Fruit fly (Drosophila melanogaster) whole organism, embryonic: ENCODE results near the gene Ir75d.

Experiments used
- Aef1 ChIP-seq: fragments of 200-800 bp; sonication (Bioruptor generic); IDR thresholded peaks from 3 replicates; pipeline ENCODE4 v1.3.6; 2022; ENCODE audit warnings: missing biosample characterization, missing genetic modification characterization
- Atf6 ChIP-seq: fragments of 200-800 bp; sonication (Bioruptor generic); IDR thresholded peaks from 2 replicates; pipeline ENCODE4 v1.3.6; 2022; ENCODE audit warnings: missing biosample characterization, missing genetic modification characterization
- B-H1 ChIP-seq: fragments of 200-800 bp; sonication (Bioruptor generic); IDR thresholded peaks from 3 replicates; pipeline ENCODE4 v1.3.6; 2022; ENCODE audit warnings: missing biosample characterization, missing genetic modification characterization
- CG10543 ChIP-seq: fragments of 200-800 bp; sonication (Bioruptor generic); optimal IDR thresholded peaks from 3 replicates; lab custom pipeline; 2017; ENCODE audit warnings: missing biosample characterization, mild to moderate bottlenecking, missing genetic modification characterization, moderate library complexity
- CG11093 ChIP-seq: fragments of 200-800 bp; sonication (Bioruptor generic); IDR thresholded peaks from 3 replicates; pipeline ENCODE4 v1.3.6; 2022; ENCODE audit warnings: missing biosample characterization, missing genetic modification characterization
- CG12942 ChIP-seq: fragments of 200-800 bp; sonication (Bioruptor generic); optimal IDR thresholded peaks from 3 replicates; lab custom pipeline; 2016; ENCODE audit warnings: missing biosample characterization, missing genetic modification characterization
- CG13624 ChIP-seq: fragments of 200-800 bp; sonication (Bioruptor generic); optimal IDR thresholded peaks from 2 replicates; lab custom pipeline; 2016; ENCODE audit warnings: missing biosample characterization, missing genetic modification characterization
- CG14014 ChIP-seq: fragments of 200-800 bp; sonication (Bioruptor generic); IDR thresholded peaks from 2 replicates; pipeline ENCODE4 v1.3.6; 2022; ENCODE audit warnings: missing biosample characterization, missing genetic modification characterization
- CG17359 ChIP-seq: fragments of 200-800 bp; sonication (Bioruptor generic); optimal IDR thresholded peaks from 3 replicates; lab custom pipeline; 2018; ENCODE audit warnings: missing biosample characterization, mild to moderate bottlenecking, missing genetic modification characterization, moderate library complexity
- CG17612 ChIP-seq: fragments of 200-800 bp; sonication (Bioruptor generic); IDR thresholded peaks from 2 replicates; pipeline ENCODE4 v1.3.6; 2022; ENCODE audit warnings: missing biosample characterization, missing genetic modification characterization
- CG18262 ChIP-seq: fragments of 200-800 bp; optimal IDR thresholded peaks from 3 replicates; lab custom pipeline; 2019; ENCODE audit warnings: missing biosample characterization, mild to moderate bottlenecking, missing genetic modification characterization, moderate library complexity
- CG18599 ChIP-seq: fragments of 200-800 bp; sonication (Bioruptor generic); optimal IDR thresholded peaks from 3 replicates; lab custom pipeline; 2017; ENCODE audit warnings: missing biosample characterization, missing genetic modification characterization, mild to moderate bottlenecking, moderate library complexity, missing genetic modification reagents
- CG2199 ChIP-seq: fragments of 200-800 bp; sonication (Bioruptor generic); IDR thresholded peaks from 3 replicates; pipeline ENCODE4 v1.3.6; 2022; ENCODE audit warnings: missing biosample characterization, missing genetic modification characterization
- CG32772 ChIP-seq: fragments of 200-800 bp; sonication (Bioruptor generic); IDR thresholded peaks from 2 replicates; pipeline ENCODE4 v1.3.6; 2022; ENCODE audit warnings: missing biosample characterization, missing genetic modification characterization
- CG34422 ChIP-seq: fragments of 200-800 bp; sonication (Bioruptor generic); IDR thresholded peaks from 3 replicates; pipeline ENCODE4 v1.3.6; 2022; ENCODE audit warnings: missing biosample characterization, missing genetic modification characterization
- CG3838 ChIP-seq: fragments of 200-800 bp; sonication (Bioruptor generic); optimal IDR thresholded peaks from 3 replicates; lab custom pipeline; 2016; ENCODE audit warnings: missing biosample characterization, missing genetic modification characterization
- CG4360 ChIP-seq: fragments of 200-800 bp; sonication (Bioruptor generic); IDR thresholded peaks from 2 replicates; pipeline ENCODE4 v1.3.6; 2022; ENCODE audit warnings: missing biosample characterization, missing genetic modification characterization
- CG4424 ChIP-seq: fragments of 200-800 bp; sonication (Bioruptor generic); optimal IDR thresholded peaks from 3 replicates; lab custom pipeline; 2016; ENCODE audit warnings: missing biosample characterization, missing genetic modification characterization
- CG6254 ChIP-seq: fragments of 200-800 bp; sonication (Bioruptor generic); optimal IDR thresholded peaks from 3 replicates; lab custom pipeline; 2017; ENCODE audit warnings: mild to moderate bottlenecking, missing biosample characterization, missing genetic modification reagents, missing genetic modification characterization
- CG7357 ChIP-seq: fragments of 200-800 bp; sonication (Bioruptor generic); IDR thresholded peaks from 3 replicates; pipeline ENCODE4 v1.3.6; 2022; ENCODE audit warnings: missing biosample characterization, missing genetic modification characterization
- CG8290 ChIP-seq, 3 experiments: fragments of 200-800 bp; sonication (Bioruptor generic); optimal IDR thresholded peaks; 2 replicates each; lab custom pipeline; 2016 to 2019; ENCODE audit warnings: missing biosample characterization in 3 of 3, missing genetic modification characterization in 3 of 3, mild to moderate bottlenecking in 2 of 3, moderate library complexity in 1 of 3
- Camta ChIP-seq: fragments of 200-800 bp; sonication (Bioruptor generic); optimal IDR thresholded peaks from 2 replicates; lab custom pipeline; 2016; ENCODE audit warnings: missing biosample characterization, missing genetic modification characterization
- D19B ChIP-seq: fragments of 200-800 bp; sonication (Bioruptor generic); optimal IDR thresholded peaks from 2 replicates; lab custom pipeline; 2017; ENCODE audit warnings: missing biosample characterization, mild to moderate bottlenecking, missing genetic modification characterization
- Doc3 ChIP-seq: fragments of 200-800 bp; sonication (Bioruptor generic); IDR thresholded peaks from 3 replicates; pipeline ENCODE4 v1.3.6; 2022; ENCODE audit warnings: missing biosample characterization, missing genetic modification characterization; ENCODE audit not compliant: partially characterized antibody
- Hr78 ChIP-seq, 2 experiments: fragments of 200-800 bp in 1 of 2; fragments of >200 bp in 1 of 2; sonication (Bioruptor generic) in 1 of 2; optimal IDR thresholded peaks; 2 replicates each; lab custom pipeline; 2017 to 2019; ENCODE audit warnings: missing biosample characterization in 2 of 2, missing genetic modification characterization in 2 of 2, mild to moderate bottlenecking in 1 of 2, moderate library complexity in 1 of 2
- Kr ChIP-seq: fragments of 200-800 bp; sonication (Bioruptor generic); optimal IDR thresholded peaks from 2 replicates; lab custom pipeline; 2017; ENCODE audit warnings: missing biosample characterization, mild to moderate bottlenecking, missing genetic modification characterization
- Max ChIP-seq: fragments of 200-800 bp; sonication (Bioruptor generic); optimal IDR thresholded peaks from 2 replicates; lab custom pipeline; 2016; ENCODE audit warnings: missing biosample characterization, mild to moderate bottlenecking, missing genetic modification characterization
- Myb ChIP-seq: fragments of 200-800 bp; sonication (Bioruptor generic); optimal IDR thresholded peaks from 2 replicates; lab custom pipeline; 2016; ENCODE audit warnings: missing biosample characterization, missing genetic modification characterization
- Neu2 ChIP-seq: fragments of 200-800 bp; sonication (Bioruptor generic); optimal IDR thresholded peaks from 3 replicates; lab custom pipeline; 2016; ENCODE audit warnings: missing biosample characterization, missing genetic modification characterization, borderline replicate concordance
- Opbp ChIP-seq: fragments of 200-800 bp; sonication (Bioruptor generic); IDR thresholded peaks from 3 replicates; pipeline ENCODE4 v1.3.6; 2022; ENCODE audit warnings: missing biosample characterization, missing genetic modification characterization; ENCODE audit not compliant: partially characterized antibody
- Ssrp ChIP-seq: fragments of 200-800 bp; sonication (Bioruptor generic); optimal IDR thresholded peaks from 2 replicates; lab custom pipeline; 2018; ENCODE audit warnings: missing biosample characterization, mild to moderate bottlenecking, missing genetic modification characterization, moderate library complexity
- Vsx1 ChIP-seq: fragments of 200-800 bp; sonication (Bioruptor generic); optimal IDR thresholded peaks from 2 replicates; lab custom pipeline; 2017; ENCODE audit warnings: missing biosample characterization, mild to moderate bottlenecking, missing genetic modification characterization, missing genetic modification reagents
- ab ChIP-seq: fragments of 200-800 bp; sonication (Bioruptor generic); optimal IDR thresholded peaks from 2 replicates; lab custom pipeline; 2016; ENCODE audit warnings: missing biosample characterization, missing genetic modification characterization
- abd-A ChIP-seq: fragments of 200-800 bp; sonication (Bioruptor generic); optimal IDR thresholded peaks from 3 replicates; lab custom pipeline; 2019; ENCODE audit warnings: missing biosample characterization, mild to moderate bottlenecking, missing genetic modification characterization, moderate library complexity
- ac ChIP-seq: fragments of 200-800 bp; sonication (Bioruptor generic); optimal IDR thresholded peaks from 3 replicates; lab custom pipeline; 2017; ENCODE audit warnings: missing biosample characterization, mild to moderate bottlenecking, missing genetic modification characterization
- cato ChIP-seq: fragments of 200-800 bp; sonication (Bioruptor generic); optimal IDR thresholded peaks from 2 replicates; lab custom pipeline; 2016; ENCODE audit warnings: missing biosample characterization, missing genetic modification characterization, borderline replicate concordance
- crc ChIP-seq: fragments of 200-800 bp; sonication (Bioruptor generic); optimal IDR thresholded peaks from 2 replicates; lab custom pipeline; 2016; ENCODE audit warnings: missing biosample characterization, missing genetic modification characterization
- exex ChIP-seq: fragments of 200-800 bp; sonication (Bioruptor generic); optimal IDR thresholded peaks from 4 replicates; lab custom pipeline; 2018; ENCODE audit warnings: missing biosample characterization, mild to moderate bottlenecking, missing genetic modification characterization, moderate library complexity
- hbn ChIP-seq: fragments of 200-800 bp; sonication (Bioruptor generic); IDR thresholded peaks from 2 replicates; pipeline ENCODE4 v1.3.6; 2022; ENCODE audit warnings: missing biosample characterization, missing genetic modification characterization; ENCODE audit not compliant: partially characterized antibody
- jigr1 ChIP-seq: fragments of 200-800 bp; sonication (Bioruptor generic); IDR thresholded peaks from 3 replicates; pipeline ENCODE4 v1.3.6; 2022; ENCODE audit warnings: missing biosample characterization, missing genetic modification characterization
- ken ChIP-seq: fragments of 200-800 bp; sonication (Bioruptor generic); IDR thresholded peaks from 3 replicates; pipeline ENCODE4 v1.3.6; 2022; ENCODE audit warnings: missing biosample characterization, missing genetic modification characterization
- lov ChIP-seq, 2 experiments: fragments of 200-800 bp in 1 of 2; fragments of >200 bp in 1 of 2; sonication (Bioruptor generic) in 1 of 2; IDR thresholded peaks in 1 of 2; optimal IDR thresholded peaks in 1 of 2; 2 replicates in 1 of 2; 3 replicates in 1 of 2; pipeline versions ENCODE4 v1.3.6 to Lab custom; 2017 to 2022; ENCODE audit warnings: missing biosample characterization in 1 of 2, missing genetic modification characterization in 1 of 2
- luna ChIP-seq: fragments of 200-800 bp; sonication (Bioruptor generic); optimal IDR thresholded peaks from 2 replicates; lab custom pipeline; 2016; ENCODE audit warnings: missing biosample characterization, missing genetic modification characterization
- pfk ChIP-seq: fragments of 200-800 bp; sonication (Bioruptor generic); optimal IDR thresholded peaks from 2 replicates; lab custom pipeline; 2018; ENCODE audit warnings: missing biosample characterization, mild to moderate bottlenecking, missing genetic modification characterization, moderate library complexity
- sob ChIP-seq: fragments of 200-800 bp; sonication (Bioruptor generic); IDR thresholded peaks from 2 replicates; pipeline ENCODE4 v1.3.6; 2022; ENCODE audit warnings: missing biosample characterization, missing genetic modification characterization
- sqz ChIP-seq: fragments of 200-800 bp; sonication (Bioruptor generic); optimal IDR thresholded peaks from 3 replicates; lab custom pipeline; 2018; ENCODE audit warnings: missing biosample characterization, mild to moderate bottlenecking, missing genetic modification characterization
- ssp ChIP-seq: fragments of 200-800 bp; sonication (Bioruptor generic); IDR thresholded peaks from 2 replicates; pipeline ENCODE4 v1.3.6; 2022; ENCODE audit warnings: missing biosample characterization, missing genetic modification characterization
- wor ChIP-seq: fragments of 200-800 bp; sonication (Bioruptor generic); IDR thresholded peaks from 2 replicates; pipeline ENCODE4 v1.3.6; 2022; ENCODE audit warnings: missing biosample characterization, missing genetic modification characterization

The Ir75d gene

DNA sequence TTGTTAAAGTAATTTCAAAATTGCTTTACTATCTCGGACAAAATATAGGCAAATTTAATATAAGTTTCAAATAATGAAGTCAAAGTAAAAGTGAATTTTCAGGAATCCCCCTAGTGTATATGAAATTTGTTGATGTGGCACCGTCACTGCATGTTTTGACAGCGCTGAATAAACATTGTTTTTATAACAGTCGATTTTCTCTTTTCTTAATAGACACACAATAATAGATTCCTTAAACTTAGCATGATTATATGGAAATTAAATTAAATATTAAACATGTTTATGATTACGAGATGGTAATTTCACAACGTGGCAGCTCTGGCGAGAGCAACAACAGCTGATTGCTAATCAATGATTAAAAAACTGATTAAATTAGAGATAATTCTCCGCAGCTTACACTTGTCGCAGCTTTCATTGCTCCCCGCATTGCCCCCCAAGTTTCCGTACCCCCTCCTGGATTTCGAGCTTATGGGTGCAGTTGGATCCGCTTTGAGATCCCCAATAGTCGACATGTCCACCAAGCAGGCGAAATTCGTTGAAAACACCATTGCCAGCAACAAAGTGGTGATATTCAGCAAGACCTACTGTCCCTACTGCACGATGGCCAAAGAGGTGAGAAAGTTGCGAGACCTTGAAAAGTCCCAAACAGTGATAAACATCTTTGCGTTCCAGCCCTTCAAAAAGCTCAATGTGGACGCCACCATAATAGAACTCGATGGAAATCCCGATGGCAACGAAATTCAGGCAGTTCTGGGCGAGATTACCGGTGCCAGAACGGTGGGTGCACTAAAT lies 41.8 kb downstream of the Ir75d start, which contains the start of gene Grx1 (continued):
- peak; percentile 40 for TF ChIP-seq Ssrp (tag; lab: Kevin White, UChicago)
- TF ChIP-seq CG14014 (GFP tag; lab: Robert Waterston, UW), result no peak
- TF ChIP-seq exex, result peak; percentile 58
- no peak for TF ChIP-seq CG34422 (GFP tag; lab: Robert Waterston, UW)
- TF ChIP-seq CG13624, result peak; percentile 58
- peak; percentile 52 for TF ChIP-seq CG18599
- peak; percentile 61 for TF ChIP-seq CG18262 (tag; lab: Kevin White, UChicago)
- TF ChIP-seq pfk, result no peak
- no peak for TF ChIP-seq CG12942 (GFP tag; lab: Kevin White, UChicago)
- TF ChIP-seq B-H1 (GFP tag; lab: Robert Waterston, UW), result no peak
- TF ChIP-seq CG11093, result no peak
- TF ChIP-seq cato (GFP tag; lab: Kevin White, UChicago), result no peak
- TF ChIP-seq CG32772, result no peak
- no peak for TF ChIP-seq luna (GFP tag; lab: Kevin White, UChicago)
- TF ChIP-seq CG4360, result no peak
- no peak for TF ChIP-seq ac (GFP tag; lab: Kevin White, UChicago)
- TF ChIP-seq Doc3 (GFP tag; lab: Robert Waterston, UW), result no peak
- TF ChIP-seq Camta (GFP tag; lab: Kevin White, UChicago), result peak; percentile 21
- no peak for TF ChIP-seq Hr78 (GFP tag; optimal IDR thresholded peaks at IDR 0.05; lab: Kevin White, UChicago)
- TF ChIP-seq D19B (GFP tag; lab: Kevin White, UChicago), result no peak
- TF ChIP-seq abd-A, result no peak
- 0 out of 3 replicates have a peak, but pooled peaks have one; percentile 37 for TF ChIP-seq ken
- no peak for TF ChIP-seq wor (GFP tag; lab: Robert Waterston, UW)
- TF ChIP-seq hbn (GFP tag; lab: Robert Waterston, UW), result 0 out of 2 replicates have a peak, but pooled peaks have one; percentile 14
- TF ChIP-seq CG17359, result peak; percentile 8
- TF ChIP-seq Vsx1 (GFP tag; lab: Kevin White, UChicago), result peak; percentile 62
- peak; percentile 62 for TF ChIP-seq Max (GFP tag; lab: Kevin White, UChicago)
- no peak for TF ChIP-seq Kr (GFP tag; lab: Kevin White, UChicago)
- no peak for TF ChIP-seq Atf6 (GFP tag; lab: Robert Waterston, UW)
- TF ChIP-seq lov (optimal IDR thresholded peaks at IDR 0.05; lab: Kevin White, UChicago), result no peak
- TF ChIP-seq lov (GFP tag; IDR thresholded peaks at IDR 0.05; lab: Robert Waterston, UW), result no peak
- TF ChIP-seq crc (GFP tag; lab: Kevin White, UChicago), result peak; percentile 15
- no peak for TF ChIP-seq Neu2
- TF ChIP-seq CG6254 (GFP tag; lab: Kevin White, UChicago), result no peak
- no peak for TF ChIP-seq CG2199 (GFP tag; lab: Robert Waterston, UW)
- TF ChIP-seq sqz (GFP tag; lab: Kevin White, UChicago), result peak; percentile 29
- TF ChIP-seq Opbp, result no peak
- no peak for TF ChIP-seq CG7357
- no peak for TF ChIP-seq CG3838
- no peak for TF ChIP-seq jigr1 (GFP tag; lab: Robert Waterston, UW)
- peak; percentile 52; the same call in 1 of the 2 replicates for TF ChIP-seq ssp (GFP tag; lab: Robert Waterston, UW)
- no peak for TF ChIP-seq Aef1 (GFP tag; lab: Robert Waterston, UW)
- TF ChIP-seq CG17612 (GFP tag; lab: Robert Waterston, UW), result no peak
- TF ChIP-seq ab (GFP tag; lab: Kevin White, UChicago), result no peak
- peak; percentile 69 for TF ChIP-seq CG4424 (GFP tag; lab: Kevin White, UChicago)
- peak; percentile 33; the same call in 1 of the 2 replicates for TF ChIP-seq sob (GFP tag; lab: Robert Waterston, UW)
- peak; percentile 50 for TF ChIP-seq CG8290 (GFP tag; optimal IDR thresholded peaks at IDR 0.05; lab: Kevin White, UChicago)
- peak in 1 of 2 experiments; percentile 35 for TF ChIP-seq CG8290 (tag; optimal IDR thresholded peaks at IDR 0.05; lab: Kevin White, UChicago)
- peak; percentile 66 for TF ChIP-seq CG10543 (GFP tag; lab: Kevin White, UChicago)
- TF ChIP-seq Myb (GFP tag; lab: Kevin White, UChicago), result peak; percentile 21
